Worm (Caenorhabditis elegans) whole organism, L4 larva: Measurements from ENCODE around the gene F47B10.6.

Source experiments
- R02D3.7 ChIP-seq: fragments of 150-350 bp; sonication (generic microtip); optimal IDR thresholded peaks from 3 replicates; lab custom pipeline; 2014; ENCODE audit warnings: missing biosample characterization, missing genetic modification characterization
- egl-27 ChIP-seq: sonication (generic microtip); optimal IDR thresholded peaks from 3 replicates; lab custom pipeline; 2017; ENCODE audit warnings: missing biosample characterization, missing genetic modification reagents, missing genetic modification characterization
- nhr-28 ChIP-seq: fragments of 150-350 bp; optimal IDR thresholded peaks from 2 replicates; lab custom pipeline; 2014; ENCODE audit warnings: missing biosample characterization, missing genetic modification characterization
- spr-3 ChIP-seq: fragments of 200-800 bp; sonication (Bioruptor generic); optimal IDR thresholded peaks from 2 replicates; lab custom pipeline; 2018; ENCODE audit warnings: mild to moderate bottlenecking, missing genetic modification characterization, missing compliant biosample characterization
- unc-39 ChIP-seq: sonication (generic microtip); optimal IDR thresholded peaks from 2 replicates; lab custom pipeline; 2017; ENCODE audit warnings: missing biosample characterization, missing genetic modification characterization
- zag-1 ChIP-seq: fragments of 150-350 bp; optimal IDR thresholded peaks from 2 replicates; lab custom pipeline; 2014; ENCODE audit warnings: missing biosample characterization, missing genetic modification characterization
- zip-2 ChIP-seq: fragments of 150-350 bp; optimal IDR thresholded peaks from 2 replicates; lab custom pipeline; 2014; ENCODE audit warnings: missing biosample characterization, missing genetic modification characterization
- ztf-11 ChIP-seq: fragments of 150-350 bp; optimal IDR thresholded peaks from 2 replicates; lab custom pipeline; 2014; ENCODE audit warnings: missing biosample characterization, missing genetic modification characterization

DNA sequence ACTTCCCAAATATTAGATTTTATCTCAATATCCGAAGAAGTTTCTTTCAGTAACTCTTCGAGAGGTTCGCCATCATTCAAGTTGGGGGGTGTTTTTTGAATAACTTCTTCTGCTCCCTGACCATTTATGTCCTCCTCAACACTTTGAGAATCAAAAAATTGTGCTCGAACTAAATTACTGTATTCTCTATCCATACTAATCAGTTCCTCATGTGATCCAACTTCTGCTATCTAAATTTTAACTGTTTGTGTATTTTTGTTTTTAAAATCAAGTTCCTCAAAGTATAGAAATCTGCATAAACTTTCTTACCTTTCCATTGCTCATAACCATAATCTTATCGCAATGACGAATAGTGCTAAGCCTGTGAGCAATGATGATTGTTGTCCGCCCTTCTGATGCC is 26.6 kb upstream of the F47B10.6 start:
- TF ChIP-seq R02D3.7 (tag; lab: Kevin White, UChicago) = no peak
- no peak for TF ChIP-seq unc-39 (tag; lab: Kevin White, UChicago)
- no peak for TF ChIP-seq zip-2 (tag; lab: Kevin White, UChicago)
- no peak for TF ChIP-seq zag-1 (tag; lab: Kevin White, UChicago)
- no peak for TF ChIP-seq egl-27
- TF ChIP-seq ztf-11 (tag; lab: Kevin White, UChicago) = no peak
- TF ChIP-seq spr-3 (GFP tag; lab: Kevin White, UChicago) = no peak
- no peak for TF ChIP-seq nhr-28 (tag; lab: Kevin White, UChicago)
